Fruit fly (Drosophila melanogaster) whole organism, embryonic: ENCODE results near the gene CG42393.

Experiments used
- B-H2 ChIP-seq: fragments of 200-800 bp; sonication (Bioruptor generic); optimal IDR thresholded peaks from 2 replicates; lab custom pipeline; 2018; ENCODE audit warnings: missing biosample characterization, mild to moderate bottlenecking, missing genetic modification characterization
- Bteb2 ChIP-seq: fragments of 200-800 bp; sonication (Bioruptor generic); optimal IDR thresholded peaks from 2 replicates; lab custom pipeline; 2016; ENCODE audit warnings: missing biosample characterization, missing genetic modification characterization
- CG10654 ChIP-seq: fragments of 200-800 bp; sonication (Bioruptor generic); optimal IDR thresholded peaks from 2 replicates; lab custom pipeline; 2016; ENCODE audit warnings: missing biosample characterization, missing genetic modification characterization
- CG11085 ChIP-seq: fragments of 200-800 bp; sonication (Bioruptor generic); IDR thresholded peaks from 2 replicates; pipeline ENCODE4 v1.3.6; 2022; ENCODE audit warnings: missing biosample characterization, missing genetic modification characterization
- CG12071 ChIP-seq: fragments of 200-800 bp; sonication (Bioruptor generic); optimal IDR thresholded peaks from 3 replicates; lab custom pipeline; 2018; ENCODE audit warnings: missing biosample characterization, mild to moderate bottlenecking, missing genetic modification characterization
- CG12104 ChIP-seq: fragments of 200-800 bp; sonication (Bioruptor generic); optimal IDR thresholded peaks from 3 replicates; lab custom pipeline; 2016; ENCODE audit warnings: missing biosample characterization, missing genetic modification characterization
- CG13424 ChIP-seq: fragments of 200-800 bp; sonication (Bioruptor generic); optimal IDR thresholded peaks from 2 replicates; lab custom pipeline; 2019; ENCODE audit warnings: missing biosample characterization, mild to moderate bottlenecking, missing genetic modification characterization, moderate library complexity
- CG13894 ChIP-seq: fragments of 200-800 bp; sonication (Bioruptor generic); optimal IDR thresholded peaks from 3 replicates; lab custom pipeline; 2018; ENCODE audit warnings: missing biosample characterization, mild to moderate bottlenecking, missing genetic modification characterization, moderate library complexity
- CG17328 ChIP-seq: fragments of 200-800 bp; sonication (Bioruptor generic); IDR thresholded peaks from 2 replicates; pipeline ENCODE4 v1.3.6; 2022; ENCODE audit warnings: missing biosample characterization, missing genetic modification characterization
- CG17829 ChIP-seq: fragments of 200-800 bp; optimal IDR thresholded peaks from 2 replicates; lab custom pipeline; 2019; ENCODE audit warnings: missing biosample characterization, mild to moderate bottlenecking, missing genetic modification characterization, moderate library complexity
- CG1792 ChIP-seq: fragments of 200-800 bp; sonication (Bioruptor generic); optimal IDR thresholded peaks from 2 replicates; lab custom pipeline; 2016; ENCODE audit warnings: missing biosample characterization, missing genetic modification characterization
- CG2875 ChIP-seq: fragments of 200-800 bp; sonication (Bioruptor generic); optimal IDR thresholded peaks from 2 replicates; lab custom pipeline; 2017; ENCODE audit warnings: missing biosample characterization, mild to moderate bottlenecking, missing genetic modification characterization, missing genetic modification reagents
- CG30020 ChIP-seq: fragments of 200-800 bp; optimal IDR thresholded peaks from 2 replicates; lab custom pipeline; 2019; ENCODE audit warnings: missing biosample characterization, mild to moderate bottlenecking, missing genetic modification characterization, moderate library complexity
- CG32767 ChIP-seq: fragments of 200-800 bp; sonication (Bioruptor generic); IDR thresholded peaks from 2 replicates; pipeline ENCODE4 v1.3.6; 2022; ENCODE audit warnings: missing biosample characterization, missing genetic modification characterization
- CG34224 ChIP-seq: fragments of 200-800 bp; sonication (Bioruptor generic); IDR thresholded peaks from 3 replicates; pipeline ENCODE4 v1.3.6; 2022; ENCODE audit warnings: missing biosample characterization, missing genetic modification characterization; ENCODE audit not compliant: partially characterized antibody
- CG3995 ChIP-seq: fragments of 200-800 bp; sonication (Bioruptor generic); optimal IDR thresholded peaks from 3 replicates; lab custom pipeline; 2016; ENCODE audit warnings: missing biosample characterization, missing genetic modification characterization
- CG43689 ChIP-seq: fragments of 200-800 bp; sonication (Bioruptor generic); IDR thresholded peaks from 2 replicates; pipeline ENCODE4 v1.3.6; 2022; ENCODE audit warnings: missing biosample characterization, missing genetic modification characterization
- CG4424 ChIP-seq: fragments of 200-800 bp; sonication (Bioruptor generic); optimal IDR thresholded peaks from 3 replicates; lab custom pipeline; 2016; ENCODE audit warnings: missing biosample characterization, missing genetic modification characterization
- CG4707 ChIP-seq: fragments of 200-800 bp; sonication (Bioruptor generic); optimal IDR thresholded peaks from 2 replicates; lab custom pipeline; 2018; ENCODE audit warnings: missing biosample characterization, mild to moderate bottlenecking, missing genetic modification characterization, moderate library complexity
- CG7556 ChIP-seq: fragments of 200-800 bp; sonication (Bioruptor generic); optimal IDR thresholded peaks from 2 replicates; lab custom pipeline; 2017; ENCODE audit warnings: missing biosample characterization, mild to moderate bottlenecking, missing genetic modification characterization
- CG7928 ChIP-seq: fragments of 200-800 bp; sonication (Bioruptor generic); optimal IDR thresholded peaks from 2 replicates; lab custom pipeline; 2017; ENCODE audit warnings: missing biosample characterization, mild to moderate bottlenecking, missing genetic modification characterization
- CG9727 ChIP-seq: fragments of 200-800 bp; sonication (Bioruptor generic); optimal IDR thresholded peaks from 3 replicates; lab custom pipeline; 2017; ENCODE audit warnings: missing biosample characterization, mild to moderate bottlenecking, missing genetic modification characterization
- Ets97D ChIP-seq: fragments of 200-800 bp; sonication (Bioruptor generic); optimal IDR thresholded peaks from 3 replicates; lab custom pipeline; 2016; ENCODE audit warnings: missing biosample characterization, missing genetic modification characterization
- Fer1 ChIP-seq: fragments of 200-800 bp; sonication (Bioruptor generic); optimal IDR thresholded peaks from 2 replicates; lab custom pipeline; 2017; ENCODE audit warnings: missing biosample characterization, mild to moderate bottlenecking, missing genetic modification characterization
- HLH54F ChIP-seq: fragments of 200-800 bp; sonication (Bioruptor generic); optimal IDR thresholded peaks from 3 replicates; lab custom pipeline; 2016; ENCODE audit warnings: missing biosample characterization, missing genetic modification characterization
- HLHmδ ChIP-seq: fragments of 200-800 bp; sonication (Bioruptor generic); optimal IDR thresholded peaks from 2 replicates; lab custom pipeline; 2018; ENCODE audit warnings: missing biosample characterization, mild to moderate bottlenecking, missing genetic modification characterization, moderate library complexity
- Hr78 ChIP-seq, 2 experiments: fragments of 200-800 bp in 1 of 2; fragments of >200 bp in 1 of 2; sonication (Bioruptor generic) in 1 of 2; optimal IDR thresholded peaks; 2 replicates each; lab custom pipeline; 2017 to 2019; ENCODE audit warnings: missing biosample characterization in 2 of 2, missing genetic modification characterization in 2 of 2, mild to moderate bottlenecking in 1 of 2, moderate library complexity in 1 of 2
- Hsf ChIP-seq: fragments of 200-800 bp; sonication (Bioruptor generic); optimal IDR thresholded peaks from 3 replicates; lab custom pipeline; 2016; ENCODE audit warnings: missing biosample characterization, missing genetic modification characterization
- Lpt ChIP-seq: fragments of >200 bp; optimal IDR thresholded peaks from 2 replicates; lab custom pipeline; 2018; ENCODE audit warnings: missing biosample characterization, missing genetic modification characterization
- Mes4 ChIP-seq: fragments of 200-800 bp; sonication (Bioruptor generic); optimal IDR thresholded peaks from 2 replicates; lab custom pipeline; 2016; ENCODE audit warnings: missing biosample characterization, missing genetic modification characterization
- Oaz ChIP-seq: fragments of 200-800 bp; sonication (Bioruptor generic); IDR thresholded peaks from 2 replicates; pipeline ENCODE4 v1.3.6; 2022; ENCODE audit warnings: missing biosample characterization, missing genetic modification characterization
- Side ChIP-seq: fragments of 200-800 bp; sonication (Bioruptor generic); optimal IDR thresholded peaks from 2 replicates; lab custom pipeline; 2016; ENCODE audit warnings: missing biosample characterization, missing genetic modification characterization
- Six4 ChIP-seq: fragments of 200-800 bp; sonication (Bioruptor generic); optimal IDR thresholded peaks from 2 replicates; lab custom pipeline; 2016; ENCODE audit warnings: missing biosample characterization, missing genetic modification characterization
- Vsx1 ChIP-seq: fragments of 200-800 bp; sonication (Bioruptor generic); optimal IDR thresholded peaks from 2 replicates; lab custom pipeline; 2017; ENCODE audit warnings: missing biosample characterization, mild to moderate bottlenecking, missing genetic modification characterization, missing genetic modification reagents
- al ChIP-seq: fragments of 200-800 bp; sonication (Bioruptor generic); IDR thresholded peaks from 2 replicates; pipeline ENCODE4 v1.3.6; 2022; ENCODE audit warnings: missing biosample characterization, missing genetic modification characterization
- ash1 ChIP-seq: fragments of 200-800 bp; sonication (Bioruptor generic); optimal IDR thresholded peaks from 2 replicates; lab custom pipeline; 2018; ENCODE audit warnings: missing biosample characterization, mild to moderate bottlenecking, missing genetic modification characterization
- chm ChIP-seq: fragments of 200-800 bp; sonication (Bioruptor generic); IDR thresholded peaks from 2 replicates; pipeline ENCODE4 v1.3.6; 2022; ENCODE audit warnings: missing biosample characterization, missing genetic modification characterization
- chn ChIP-seq: fragments of 200-800 bp; sonication (Bioruptor generic); optimal IDR thresholded peaks from 2 replicates; lab custom pipeline; 2016; ENCODE audit warnings: missing biosample characterization, missing genetic modification characterization
- da ChIP-seq: fragments of 200-800 bp; sonication (Bioruptor generic); optimal IDR thresholded peaks from 2 replicates; lab custom pipeline; 2016; ENCODE audit warnings: missing biosample characterization, missing genetic modification characterization
- dysf ChIP-seq: fragments of 200-800 bp; sonication (Bioruptor generic); IDR thresholded peaks from 3 replicates; pipeline ENCODE4 v1.3.6; 2022; ENCODE audit warnings: missing biosample characterization, missing genetic modification characterization
- fu2 ChIP-seq: fragments of 200-800 bp; sonication (Bioruptor generic); optimal IDR thresholded peaks from 2 replicates; lab custom pipeline; 2016; ENCODE audit warnings: missing biosample characterization, missing genetic modification characterization
- grn ChIP-seq: fragments of 200-800 bp; sonication (Bioruptor generic); optimal IDR thresholded peaks from 3 replicates; lab custom pipeline; 2017; ENCODE audit warnings: missing biosample characterization, missing genetic modification characterization
- gt ChIP-seq: fragments of 200-800 bp; sonication (Bioruptor generic); IDR thresholded peaks from 2 replicates; pipeline ENCODE4 v1.3.6; 2022; ENCODE audit warnings: missing biosample characterization, missing genetic modification characterization
- h ChIP-seq: fragments of >200 bp; optimal IDR thresholded peaks from 2 replicates; lab custom pipeline; 2017
- nmo ChIP-seq: fragments of 200-800 bp; sonication (Bioruptor generic); optimal IDR thresholded peaks from 2 replicates; lab custom pipeline; 2018; ENCODE audit warnings: missing biosample characterization, mild to moderate bottlenecking, missing genetic modification characterization, moderate library complexity
- pita ChIP-seq: fragments of 200-800 bp; sonication (Bioruptor generic); optimal IDR thresholded peaks from 2 replicates; lab custom pipeline; 2017; ENCODE audit warnings: missing biosample characterization, mild to moderate bottlenecking, missing genetic modification characterization
- ranshi ChIP-seq: fragments of 200-800 bp; sonication (Bioruptor generic); IDR thresholded peaks from 2 replicates; pipeline ENCODE4 v1.3.6; 2022; ENCODE audit warnings: missing biosample characterization, missing genetic modification characterization
- rib ChIP-seq: fragments of 200-800 bp; sonication (Bioruptor generic); IDR thresholded peaks from 2 replicates; pipeline ENCODE4 v1.3.6; 2022; ENCODE audit warnings: missing biosample characterization, missing genetic modification characterization
- twi ChIP-seq: fragments of 200-800 bp; optimal IDR thresholded peaks from 2 replicates; lab custom pipeline; 2019; ENCODE audit warnings: missing biosample characterization, mild to moderate bottlenecking, missing genetic modification characterization, moderate library complexity
- vnd ChIP-seq: fragments of 200-800 bp; sonication (Bioruptor generic); IDR thresholded peaks from 3 replicates; pipeline ENCODE4 v1.3.6; 2022; ENCODE audit warnings: missing biosample characterization, missing genetic modification characterization; ENCODE audit not compliant: partially characterized antibody

CG42393 gene

DNA sequence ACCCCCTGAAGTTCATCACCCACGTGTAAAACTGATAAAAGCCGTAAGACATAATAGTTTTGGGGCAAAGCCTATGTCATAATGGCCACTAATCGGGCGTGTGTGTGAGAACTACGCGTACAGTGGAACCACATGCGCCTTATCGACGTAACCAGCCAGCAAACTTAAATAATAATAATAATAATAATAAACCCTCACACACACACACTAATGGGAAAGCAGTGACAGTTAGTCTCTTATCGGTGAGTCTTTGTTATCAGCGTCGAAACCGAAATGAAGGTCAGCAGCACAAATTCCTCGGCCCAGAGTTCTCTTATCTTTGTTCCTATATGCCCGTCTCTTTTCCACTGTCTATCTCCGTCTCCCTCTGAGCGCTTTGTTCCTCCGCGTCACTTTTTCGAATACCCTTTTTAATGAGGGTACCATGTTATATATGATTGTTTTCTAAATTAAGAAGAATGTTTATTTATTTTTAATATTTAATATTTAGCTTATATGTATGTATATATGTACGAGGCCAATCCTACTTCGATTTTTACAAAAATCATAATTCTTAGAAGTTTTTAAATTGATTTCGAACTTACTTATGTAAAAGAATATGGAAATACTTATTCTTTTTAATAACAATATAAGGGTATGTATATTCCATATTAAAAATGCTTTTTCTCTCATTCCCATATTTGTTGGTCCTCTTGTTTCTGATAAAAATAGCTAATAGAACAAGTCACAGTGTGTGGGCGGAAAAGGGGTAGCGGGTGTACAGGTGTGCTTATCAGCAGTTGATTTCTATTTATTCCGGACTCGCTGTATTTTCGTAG, 39.3 kb upstream of the CG42393 start (continued):
- TF ChIP-seq Bteb2 (GFP tag; lab: Kevin White, UChicago) (no peak), CG11085 (no peak), CG13424 (tag; lab: Kevin White, UChicago) (peak; percentile 76), Mes4 (GFP tag; lab: Kevin White, UChicago) (no peak), CG12104 (GFP tag; lab: Kevin White, UChicago) (peak; percentile 17), CG17328 (GFP tag; lab: Robert Waterston, UW) (peak; percentile 34; the same call in 1 of the 2 replicates), CG34224 (GFP tag; lab: Robert Waterston, UW) (no peak), twi (tag; lab: Kevin White, UChicago) (peak; percentile 21), CG12071 (GFP tag; lab: Kevin White, UChicago) (peak; percentile 37), CG30020 (tag; lab: Kevin White, UChicago) (peak; percentile 33), HLH54F (GFP tag; lab: Kevin White, UChicago) (no peak), Hsf (no peak), chm (GFP tag; lab: Robert Waterston, UW) (no peak), Fer1 (GFP tag; lab: Kevin White, UChicago) (peak; percentile 50), CG32767 (GFP tag; lab: Robert Waterston, UW) (no peak), h (lab: Kevin White, UChicago) (no peak), dysf (peak; percentile 65; the same call in 2 of the 3 replicates), al (GFP tag; lab: Robert Waterston, UW) (peak; percentile 38; the same call in 1 of the 2 replicates), CG4424 (peak; percentile 33), CG43689 (no peak), Six4 (GFP tag; lab: Kevin White, UChicago) (no peak), HLHmδ (GFP tag; lab: Kevin White, UChicago) (no peak), CG7928 (GFP tag; lab: Kevin White, UChicago) (no peak), chn (GFP tag; lab: Kevin White, UChicago) (no peak), nmo (GFP tag; lab: Kevin White, UChicago) (peak; percentile 72), grn (peak; percentile 42), CG1792 (no peak), Ets97D (GFP tag; lab: Kevin White, UChicago) (no peak), CG13894 (tag; lab: Kevin White, UChicago) (peak; percentile 52), CG7556 (GFP tag; lab: Kevin White, UChicago) (peak; percentile 77), rib (GFP tag; lab: Robert Waterston, UW) (peak; percentile 72), CG10654 (no peak), ranshi (GFP tag; lab: Robert Waterston, UW) (peak; percentile 32; the same call in 1 of the 2 replicates), ash1 (GFP tag; lab: Kevin White, UChicago) (no peak), CG2875 (no peak), pita (no peak), vnd (no peak), Hr78 (GFP tag; optimal IDR thresholded peaks at IDR 0.05; lab: Kevin White, UChicago) (no peak), Oaz (GFP tag; lab: Robert Waterston, UW) (no peak), CG17829 (tag; lab: Kevin White, UChicago) (peak; percentile 54), B-H2 (GFP tag; lab: Kevin White, UChicago) (no peak), Side (GFP tag; lab: Kevin White, UChicago) (no peak), Lpt (no peak), Vsx1 (GFP tag; lab: Kevin White, UChicago) (peak; percentile 55), gt (GFP tag; lab: Robert Waterston, UW) (no peak), CG9727 (GFP tag; lab: Kevin White, UChicago) (peak; percentile 68), fu2 (no peak), CG4707 (GFP tag; lab: Kevin White, UChicago) (no peak), CG3995 (GFP tag; lab: Kevin White, UChicago) (no peak), da (GFP tag; lab: Kevin White, UChicago) (no peak)
